Worm (Caenorhabditis elegans) whole organism, early embryonic: ENCODE measurements around the gene F25E5.9.

Experiments
- B0310.2 ChIP-seq: sonication (generic microtip); optimal IDR thresholded peaks from 2 replicates; lab custom pipeline; 2016; ENCODE audit warnings: mild to moderate bottlenecking, missing genetic modification characterization, missing compliant biosample characterization
- F13C5.2 ChIP-seq: sonication (generic microtip); optimal IDR thresholded peaks from 2 replicates; lab custom pipeline; 2017; ENCODE audit warnings: mild to moderate bottlenecking, missing genetic modification characterization, inconsistent platforms, missing compliant biosample characterization
- aly-1 ChIP-seq: sonication (generic microtip); optimal IDR thresholded peaks from 2 replicates; lab custom pipeline; 2016; ENCODE audit warnings: missing genetic modification characterization, missing compliant biosample characterization
- ama-1 ChIP-seq: fragments of 150-350 bp; optimal IDR thresholded peaks from 2 replicates; lab custom pipeline; 2014
- ceh-13 ChIP-seq: fragments of 200-800 bp; sonication (Bioruptor generic); optimal IDR thresholded peaks from 2 replicates; lab custom pipeline; 2018; ENCODE audit warnings: mild to moderate bottlenecking, missing genetic modification characterization, missing compliant biosample characterization
- ceh-36 ChIP-seq: sonication (generic microtip); optimal IDR thresholded peaks from 2 replicates; lab custom pipeline; 2016; ENCODE audit warnings: missing genetic modification characterization, inconsistent platforms, missing compliant biosample characterization
- ets-7 ChIP-seq: sonication (generic microtip); optimal IDR thresholded peaks from 2 replicates; lab custom pipeline; 2016; ENCODE audit warnings: missing genotype, missing genetic modification characterization, missing compliant biosample characterization
- flt-1 ChIP-seq: fragments of 200-800 bp; sonication (Bioruptor generic); IDR thresholded peaks from 2 replicates; pipeline ENCODE4 v1.3.6; 2022; ENCODE audit warnings: missing genetic modification characterization, missing compliant biosample characterization
- hmbx-1 ChIP-seq: sonication (generic microtip); optimal IDR thresholded peaks from 2 replicates; lab custom pipeline; 2016; ENCODE audit warnings: mild to moderate bottlenecking, missing genetic modification characterization, missing compliant biosample characterization
- hmg-4 ChIP-seq: fragments of 200-800 bp; sonication (Bioruptor generic); optimal IDR thresholded peaks from 2 replicates; lab custom pipeline; 2018; ENCODE audit warnings: mild to moderate bottlenecking, missing genetic modification characterization, missing compliant biosample characterization
- hnd-1 ChIP-seq: sonication (generic microtip); optimal IDR thresholded peaks from 2 replicates; lab custom pipeline; 2016; ENCODE audit warnings: missing genetic modification characterization, missing compliant biosample characterization
- pes-1 ChIP-seq: fragments of 200-800 bp; sonication (Bioruptor generic); IDR thresholded peaks from 2 replicates; pipeline ENCODE4 v1.3.6; 2022; ENCODE audit warnings: missing genetic modification reagents, missing genetic modification characterization, missing compliant biosample characterization
- scrt-1 ChIP-seq: fragments of 200-800 bp; sonication (Bioruptor generic); IDR thresholded peaks from 2 replicates; pipeline ENCODE4 v1.3.6; 2022; ENCODE audit warnings: missing genetic modification characterization, missing compliant biosample characterization
- sea-1 ChIP-seq: fragments of 200-800 bp; sonication (Bioruptor generic); conservative IDR thresholded peaks from 2 replicates; pipeline ENCODE4 v1.3.6; 2022; ENCODE audit warnings: missing genetic modification characterization, missing compliant biosample characterization
- tbx-11 ChIP-seq: fragments of 200-800 bp; sonication (Bioruptor generic); IDR thresholded peaks from 2 replicates; pipeline ENCODE4 v1.3.6; 2022; ENCODE audit warnings: missing genetic modification characterization, missing compliant biosample characterization
- tbx-37 ChIP-seq: fragments of 200-800 bp; sonication (Bioruptor generic); conservative IDR thresholded peaks from 2 replicates; pipeline ENCODE4 v1.3.6; 2022; ENCODE audit warnings: missing genetic modification reagents, missing genetic modification characterization, missing compliant biosample characterization
- tra-4 ChIP-seq: sonication (generic microtip); optimal IDR thresholded peaks from 2 replicates; lab custom pipeline; 2017; ENCODE audit warnings: missing genetic modification characterization, missing compliant biosample characterization

F25E5.9 gene

DNA sequence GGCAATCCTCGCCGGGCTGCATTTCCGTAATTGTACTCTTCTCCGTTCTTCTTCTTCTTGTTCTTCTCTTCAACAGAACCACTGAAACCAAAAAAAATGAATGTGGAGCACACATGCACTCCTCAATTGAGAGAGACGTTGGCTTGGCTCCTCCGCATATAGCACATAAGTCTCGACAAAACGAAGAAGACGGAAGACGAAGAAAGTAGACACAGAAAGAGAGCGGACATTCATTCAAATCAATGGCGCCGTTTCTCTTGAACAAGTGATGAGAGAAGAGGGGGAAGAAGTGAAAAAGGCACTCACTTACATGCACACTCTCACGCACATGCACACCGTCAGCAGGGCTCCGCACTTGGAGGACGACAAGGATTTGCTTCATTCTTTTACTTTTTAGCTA is at the start of gene F25E5.9:
Gene F25E5.9 (minus strand): TSS at position 382 of the 400 bp plus-strand sequence.
- TF ChIP-seq aly-1 (no peak), F13C5.2 (tag; lab: Kevin White, UChicago) (no peak), tra-4 (tag; lab: Kevin White, UChicago) (no peak), B0310.2 (tag; lab: Kevin White, UChicago) (no peak), flt-1 (GFP tag; lab: Robert Waterston, UW) (no peak), tbx-37 (GFP tag; lab: Robert Waterston, UW) (no peak), tbx-11 (GFP tag; lab: Robert Waterston, UW) (no peak), ceh-36 (tag; lab: Kevin White, UChicago) (no peak), pes-1 (GFP tag; lab: Robert Waterston, UW) (no peak), hmg-4 (no peak), hmbx-1 (tag; lab: Kevin White, UChicago) (no peak), ceh-13 (no peak), ama-1 (no peak), scrt-1 (GFP tag; lab: Robert Waterston, UW) (no peak), sea-1 (GFP tag; lab: Robert Waterston, UW) (no peak), ets-7 (tag; lab: Kevin White, UChicago) (no peak), hnd-1 (tag; lab: Kevin White, UChicago) (no peak)

DNA sequence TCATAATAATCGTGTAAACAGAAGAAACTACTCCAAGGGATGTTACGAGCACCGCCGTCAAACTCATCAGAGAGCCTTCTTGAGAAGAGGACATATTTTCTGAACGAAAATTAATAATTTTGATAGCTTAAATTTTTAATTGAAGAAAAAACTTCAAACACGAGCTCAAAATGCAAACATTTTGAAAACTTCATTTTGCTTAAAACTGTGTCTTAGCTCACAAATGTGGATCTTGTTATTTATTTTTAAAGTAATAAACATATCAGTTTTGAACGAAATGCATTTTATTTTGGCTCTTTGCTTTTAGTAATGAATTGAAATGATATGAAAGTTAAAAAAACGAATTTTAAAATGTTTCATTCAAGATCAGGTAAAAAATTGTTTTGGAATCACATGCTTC is 49.8 kb upstream of the F25E5.9 start, which contains the start of gene srbc-7:
Gene srbc-7 (minus strand): TSS at position 101 of the 400 bp plus-strand sequence.
- TF ChIP-seq aly-1 (no peak), F13C5.2 (tag; lab: Kevin White, UChicago) (no peak), ceh-36 (tag; lab: Kevin White, UChicago) (no peak), tbx-37 (GFP tag; lab: Robert Waterston, UW) (no peak), tra-4 (tag; lab: Kevin White, UChicago) (no peak), tbx-11 (GFP tag; lab: Robert Waterston, UW) (no peak), scrt-1 (GFP tag; lab: Robert Waterston, UW) (no peak), hmbx-1 (tag; lab: Kevin White, UChicago) (no peak), flt-1 (GFP tag; lab: Robert Waterston, UW) (no peak), ets-7 (tag; lab: Kevin White, UChicago) (no peak), B0310.2 (tag; lab: Kevin White, UChicago) (no peak), hnd-1 (tag; lab: Kevin White, UChicago) (no peak)

DNA sequence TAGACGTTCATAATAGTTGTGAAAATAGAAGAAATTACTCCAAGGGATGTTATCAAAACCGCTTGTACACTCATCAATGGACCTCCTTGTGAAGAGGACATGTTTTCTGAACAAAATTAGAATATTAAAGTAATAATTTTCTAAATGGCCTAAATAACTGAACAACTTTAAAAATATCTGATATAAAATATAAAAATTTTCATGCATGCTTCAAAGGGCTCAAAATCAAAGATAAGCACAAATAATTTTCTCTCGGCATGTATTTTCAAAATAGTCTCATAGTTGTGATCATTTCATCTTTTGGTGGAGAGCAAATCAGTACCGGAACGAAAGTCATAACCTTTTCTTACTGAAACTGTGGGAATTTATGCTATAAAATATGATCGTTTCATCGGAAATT is 47.3 kb upstream of the F25E5.9 start, which contains the start of gene srbc-8:
Gene srbc-8 (minus strand): TSS at position 101 of the 400 bp plus-strand sequence.
- TF ChIP-seq flt-1 (GFP tag; lab: Robert Waterston, UW) = no peak
- TF ChIP-seq F13C5.2 (tag; lab: Kevin White, UChicago) = no peak
- no peak for TF ChIP-seq aly-1
- no peak for TF ChIP-seq ama-1
- no peak for TF ChIP-seq hnd-1 (tag; lab: Kevin White, UChicago)
- no peak for TF ChIP-seq tbx-11 (GFP tag; lab: Robert Waterston, UW)
- no peak for TF ChIP-seq tbx-37 (GFP tag; lab: Robert Waterston, UW)
- no peak for TF ChIP-seq hmg-4
- no peak for TF ChIP-seq tra-4 (tag; lab: Kevin White, UChicago)
- TF ChIP-seq ceh-13 = no peak
- TF ChIP-seq ceh-36 (tag; lab: Kevin White, UChicago) = no peak
- no peak for TF ChIP-seq scrt-1 (GFP tag; lab: Robert Waterston, UW)
- no peak for TF ChIP-seq ets-7 (tag; lab: Kevin White, UChicago)
- no peak for TF ChIP-seq B0310.2 (tag; lab: Kevin White, UChicago)

DNA sequence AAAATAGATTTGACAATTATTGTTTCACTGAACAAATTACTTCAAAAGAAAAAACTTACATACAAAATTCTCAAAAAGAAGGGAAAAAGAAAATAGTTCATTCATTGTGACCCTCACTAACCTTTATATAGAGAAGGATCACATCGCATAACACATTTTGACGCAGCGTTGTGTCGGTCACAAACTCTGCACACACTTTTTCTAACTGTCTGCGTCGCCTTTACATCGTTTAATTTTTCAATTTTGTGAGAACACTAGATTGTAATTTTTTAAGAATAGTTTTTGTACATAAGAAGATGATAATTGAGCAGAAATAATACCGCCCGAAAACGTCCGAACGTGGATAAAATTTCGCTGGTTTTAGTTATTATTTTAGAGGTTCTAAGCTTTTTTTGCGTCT is 43.2 kb upstream of the F25E5.9 start, which contains the start of gene C18B10.6:
Gene C18B10.6 (minus strand): TSS at position 101 of the 400 bp plus-strand sequence.
- TF ChIP-seq sea-1 (GFP tag; lab: Robert Waterston, UW) (no peak), ets-7 (tag; lab: Kevin White, UChicago) (no peak)

DNA sequence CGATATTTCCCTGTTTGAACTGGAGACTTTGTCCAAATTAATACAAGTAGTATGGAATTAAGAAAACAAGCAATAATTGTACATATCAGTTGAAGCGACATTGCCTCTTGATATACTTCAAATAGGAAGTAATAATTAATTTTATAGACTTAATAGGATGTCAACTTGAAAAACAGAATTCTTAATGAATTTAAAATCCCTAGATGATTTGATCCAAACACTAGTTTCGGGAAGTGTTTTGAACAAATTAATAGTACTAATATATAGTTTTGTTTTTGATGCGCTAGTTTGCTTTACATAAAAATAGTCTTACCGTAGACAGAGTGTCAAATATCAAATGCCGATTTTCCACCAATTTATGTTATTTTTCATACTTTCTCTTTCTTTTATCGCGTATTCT is 40.7 kb upstream of the F25E5.9 start, which contains the start of gene str-190:
Gene str-190 (minus strand): TSS at position 101 of the 400 bp plus-strand sequence.
- TF ChIP-seq tra-4 (tag; lab: Kevin White, UChicago) (no peak), ets-7 (tag; lab: Kevin White, UChicago) (no peak), ceh-36 (tag; lab: Kevin White, UChicago) (no peak), sea-1 (GFP tag; lab: Robert Waterston, UW) (no peak), ceh-13 (no peak), pes-1 (GFP tag; lab: Robert Waterston, UW) (no peak), ama-1 (no peak), hmg-4 (no peak), B0310.2 (tag; lab: Kevin White, UChicago) (no peak)

DNA sequence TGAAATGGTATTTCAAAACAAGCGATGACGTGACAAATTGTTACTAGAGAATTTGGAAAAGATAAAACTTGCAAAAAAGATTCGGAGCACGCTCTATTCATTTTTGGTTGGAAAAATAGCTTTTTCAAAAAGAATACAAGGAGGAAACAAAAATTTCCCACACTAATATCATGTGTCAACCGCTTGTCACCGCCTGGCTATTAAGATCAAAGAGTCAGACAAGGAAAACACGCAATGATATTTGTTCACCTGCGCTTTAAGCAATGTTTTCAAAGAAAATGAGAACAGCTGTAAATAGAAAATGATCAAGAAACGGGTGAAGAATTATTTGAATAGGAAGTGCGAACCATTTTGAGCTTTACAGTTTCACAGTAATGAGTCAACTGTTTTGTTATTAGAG is 39.0 kb upstream of the F25E5.9 start, which contains the start of gene srh-125:
Gene srh-125 (minus strand): TSS at position 101 of the 400 bp plus-strand sequence.
- TF ChIP-seq scrt-1 (GFP tag; lab: Robert Waterston, UW) (no peak), tbx-11 (GFP tag; lab: Robert Waterston, UW) (no peak), F13C5.2 (tag; lab: Kevin White, UChicago) (no peak), pes-1 (GFP tag; lab: Robert Waterston, UW) (no peak), aly-1 (no peak), hnd-1 (tag; lab: Kevin White, UChicago) (no peak), hmg-4 (no peak), sea-1 (GFP tag; lab: Robert Waterston, UW) (no peak)

DNA sequence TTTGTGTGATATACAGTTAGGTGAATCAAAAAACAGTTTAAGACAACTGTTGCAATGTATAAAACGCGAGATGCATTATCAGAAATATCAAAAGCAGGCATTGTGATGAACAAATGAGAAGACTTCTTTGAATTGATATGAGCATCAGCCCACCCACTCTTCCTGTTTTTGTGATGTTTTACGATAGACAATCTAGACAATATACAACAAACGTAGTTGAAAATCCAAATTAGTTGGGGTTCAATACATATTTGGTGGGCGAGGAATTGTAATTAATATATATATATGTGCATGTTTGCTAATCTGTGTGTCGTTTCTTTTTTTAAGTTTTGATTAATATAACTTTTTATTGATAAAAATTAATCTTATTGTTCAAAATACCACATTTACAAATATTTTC is 35.1 kb upstream of the F25E5.9 start, which contains the start of gene str-28:
Gene str-28 (minus strand): TSS at position 101 of the 400 bp plus-strand sequence.
- TF ChIP-seq ceh-13 = no peak
- TF ChIP-seq ceh-36 (tag; lab: Kevin White, UChicago) = no peak
- TF ChIP-seq ama-1 = no peak
- no peak for TF ChIP-seq B0310.2 (tag; lab: Kevin White, UChicago)
- TF ChIP-seq flt-1 (GFP tag; lab: Robert Waterston, UW) = no peak
- TF ChIP-seq hnd-1 (tag; lab: Kevin White, UChicago) = no peak
- TF ChIP-seq pes-1 (GFP tag; lab: Robert Waterston, UW) = no peak
- TF ChIP-seq sea-1 (GFP tag; lab: Robert Waterston, UW) = no peak
- TF ChIP-seq hmbx-1 (tag; lab: Kevin White, UChicago) = no peak
- TF ChIP-seq aly-1 = no peak
- TF ChIP-seq scrt-1 (GFP tag; lab: Robert Waterston, UW) = no peak
- no peak for TF ChIP-seq F13C5.2 (tag; lab: Kevin White, UChicago)
